Worm (Caenorhabditis elegans) whole organism, late embryonic: ENCODE results near the gene ZK622.4.

ENCODE experiments used
- C08G9.2 ChIP-seq: sonication (generic microtip); optimal IDR thresholded peaks from 2 replicates; lab custom pipeline; 2016; ENCODE audit warnings: mild to moderate bottlenecking, missing genetic modification characterization, moderate library complexity, missing compliant biosample characterization
- C38D4.7 ChIP-seq: fragments of 200-800 bp; sonication (Bioruptor generic); optimal IDR thresholded peaks from 2 replicates; lab custom pipeline; 2018; ENCODE audit warnings: mild to moderate bottlenecking, missing genetic modification characterization, moderate library complexity, missing compliant biosample characterization
- F13H6.1 ChIP-seq: sonication (generic microtip); optimal IDR thresholded peaks from 2 replicates; lab custom pipeline; 2016; ENCODE audit warnings: missing genetic modification characterization, missing compliant biosample characterization
- K09A11.1 ChIP-seq: sonication (generic microtip); optimal IDR thresholded peaks from 2 replicates; lab custom pipeline; 2017; ENCODE audit warnings: antibody characterized with exemption, mild to moderate bottlenecking, missing genetic modification characterization, missing compliant biosample characterization; ENCODE audit not compliant: insufficient read depth
- T23F11.4 ChIP-seq: fragments of 200-800 bp; sonication (Bioruptor generic); optimal IDR thresholded peaks from 2 replicates; lab custom pipeline; 2018; ENCODE audit warnings: mild to moderate bottlenecking, missing genetic modification characterization, missing compliant biosample characterization
- ceh-14 ChIP-seq: sonication (generic microtip); optimal IDR thresholded peaks from 2 replicates; lab custom pipeline; 2016; ENCODE audit warnings: missing genotype, missing genetic modification characterization, missing compliant biosample characterization
- ceh-18 ChIP-seq: sonication (generic microtip); optimal IDR thresholded peaks from 2 replicates; lab custom pipeline; 2016; ENCODE audit warnings: missing genetic modification characterization, missing compliant biosample characterization
- ceh-19 ChIP-seq: fragments of 200-800 bp; sonication (Bioruptor generic); optimal IDR thresholded peaks from 2 replicates; lab custom pipeline; 2018; ENCODE audit warnings: mild to moderate bottlenecking, missing genetic modification characterization, missing compliant biosample characterization
- ceh-31 ChIP-seq: sonication (generic microtip); optimal IDR thresholded peaks from 2 replicates; lab custom pipeline; 2016; ENCODE audit warnings: missing genetic modification characterization, missing compliant biosample characterization
- ceh-48 ChIP-seq: sonication (generic microtip); optimal IDR thresholded peaks from 2 replicates; lab custom pipeline; 2016; ENCODE audit warnings: missing genetic modification characterization, inconsistent platforms, missing compliant biosample characterization
- dmd-4 ChIP-seq: sonication (generic microtip); optimal IDR thresholded peaks from 2 replicates; lab custom pipeline; 2016; ENCODE audit warnings: borderline replicate concordance, missing genetic modification characterization, missing compliant biosample characterization
- dve-1 ChIP-seq: sonication (generic microtip); optimal IDR thresholded peaks from 2 replicates; lab custom pipeline; 2017; ENCODE audit warnings: antibody characterized with exemption, mild to moderate bottlenecking, missing genetic modification characterization, missing compliant biosample characterization
- elt-4 ChIP-seq: sonication (generic microtip); optimal IDR thresholded peaks from 2 replicates; lab custom pipeline; 2016; ENCODE audit warnings: missing genetic modification characterization, missing compliant biosample characterization
- hlh-13 ChIP-seq: fragments of 200-800 bp; sonication (Bioruptor generic); optimal IDR thresholded peaks from 2 replicates; lab custom pipeline; 2018; ENCODE audit warnings: mild to moderate bottlenecking, missing genetic modification characterization, missing compliant biosample characterization
- hlh-15 ChIP-seq: sonication (generic microtip); optimal IDR thresholded peaks from 2 replicates; lab custom pipeline; 2016; ENCODE audit warnings: missing genetic modification characterization, missing compliant biosample characterization
- hlh-6 ChIP-seq: sonication (generic microtip); optimal IDR thresholded peaks from 2 replicates; lab custom pipeline; 2016; ENCODE audit warnings: missing genotype, missing genetic modification characterization, missing compliant biosample characterization
- nfya-1 ChIP-seq: sonication (generic microtip); optimal IDR thresholded peaks from 2 replicates; lab custom pipeline; 2017; ENCODE audit warnings: missing genetic modification characterization, mild to moderate bottlenecking, missing compliant biosample characterization, antibody characterized with exemption, moderate library complexity
- nhr-232 ChIP-seq: sonication (generic microtip); optimal IDR thresholded peaks from 2 replicates; lab custom pipeline; 2016; ENCODE audit warnings: missing genetic modification characterization, missing compliant biosample characterization
- npax-4 ChIP-seq: sonication (generic microtip); optimal IDR thresholded peaks from 2 replicates; lab custom pipeline; 2016; ENCODE audit warnings: missing genetic modification characterization, missing compliant biosample characterization
- odd-2 ChIP-seq: sonication (generic microtip); optimal IDR thresholded peaks from 2 replicates; lab custom pipeline; 2017; ENCODE audit warnings: antibody characterized with exemption, mild to moderate bottlenecking, missing genetic modification characterization, missing compliant biosample characterization
- pag-3 ChIP-seq: sonication (generic microtip); optimal IDR thresholded peaks from 2 replicates; lab custom pipeline; 2016; ENCODE audit warnings: missing compliant biosample characterization, missing genetic modification characterization, borderline replicate concordance
- pax-1 ChIP-seq: fragments of 150-350 bp; optimal IDR thresholded peaks from 2 replicates; lab custom pipeline; 2014; ENCODE audit warnings: missing biosample characterization, missing genetic modification characterization
- pha-4 ChIP-seq: fragments of 150-350 bp; optimal IDR thresholded peaks from 2 replicates; lab custom pipeline; 2018; ENCODE audit warnings: missing biosample characterization, missing genetic modification reagents, missing genetic modification characterization
- pros-1 ChIP-seq: fragments of 150-350 bp; optimal IDR thresholded peaks from 2 replicates; lab custom pipeline; 2014; ENCODE audit warnings: missing biosample characterization, missing genetic modification reagents, missing genetic modification characterization
- ref-2 ChIP-seq: sonication (generic microtip); optimal IDR thresholded peaks from 2 replicates; lab custom pipeline; 2016; ENCODE audit warnings: missing genetic modification characterization, missing compliant biosample characterization
- rnt-1 ChIP-seq: sonication (generic microtip); optimal IDR thresholded peaks from 2 replicates; lab custom pipeline; 2016; ENCODE audit warnings: missing genetic modification characterization, missing compliant biosample characterization
- tbx-2 ChIP-seq: sonication (generic microtip); optimal IDR thresholded peaks from 2 replicates; lab custom pipeline; 2016; ENCODE audit warnings: missing genetic modification characterization, missing compliant biosample characterization
- unc-3 ChIP-seq, 2 experiments: fragments of 200-800 bp in 1 of 2; sonication (Bioruptor generic) in 1 of 2; sonication (generic microtip) in 1 of 2; conservative IDR thresholded peaks in 1 of 2; optimal IDR thresholded peaks in 1 of 2; 2 replicates each; pipeline versions ENCODE4 v1.3.6 to Lab custom; 2016 to 2022; ENCODE audit warnings: missing compliant biosample characterization in 2 of 2, missing genetic modification characterization in 2 of 2, missing genetic modification reagents in 1 of 2
- unc-42 ChIP-seq: sonication (generic microtip); optimal IDR thresholded peaks from 2 replicates; lab custom pipeline; 2016; ENCODE audit warnings: missing genotype, missing genetic modification characterization, missing compliant biosample characterization
- unc-86 ChIP-seq: sonication (generic microtip); optimal IDR thresholded peaks from 2 replicates; lab custom pipeline; 2016; ENCODE audit warnings: missing genetic modification characterization, missing compliant biosample characterization
- zip-5 ChIP-seq: sonication (generic microtip); optimal IDR thresholded peaks from 2 replicates; lab custom pipeline; 2016; ENCODE audit warnings: missing genetic modification characterization, missing compliant biosample characterization

The ZK622.4 gene

ce11 chrII:5308961-5309360 lies 16.5 kb downstream of the ZK622.4 start:
- TF ChIP-seq unc-86 (tag; lab: Kevin White, UChicago) = no peak

DNA sequence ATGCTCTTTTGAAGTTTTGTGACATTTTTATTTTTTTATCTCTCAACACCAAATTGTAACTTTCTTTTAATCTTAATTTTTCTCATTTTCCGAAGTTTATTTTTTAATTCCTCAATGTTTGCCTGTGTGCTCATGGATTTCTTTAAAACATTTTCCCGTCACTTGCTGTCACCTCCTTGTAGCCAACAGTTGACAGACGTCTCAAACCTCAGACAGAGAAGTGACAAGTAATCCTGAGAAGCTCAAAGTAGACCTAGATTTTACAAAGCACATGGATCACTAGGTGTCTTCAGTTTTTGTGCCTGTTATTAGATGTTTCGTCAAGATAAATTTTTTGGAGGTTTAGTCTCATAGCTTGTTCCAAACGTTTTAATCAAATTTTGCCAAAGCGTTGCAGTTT lies 17.2 kb downstream of the ZK622.4 start:
- no peak for TF ChIP-seq dve-1
- no peak for TF ChIP-seq T23F11.4 (GFP tag; lab: Kevin White, UChicago)
- TF ChIP-seq nfya-1 = no peak
- TF ChIP-seq unc-3 (GFP tag; conservative IDR thresholded peaks at IDR 0.05; lab: Robert Waterston, UW) = no peak
- no peak for TF ChIP-seq unc-3 (tag; optimal IDR thresholded peaks at IDR 0.05; lab: Kevin White, UChicago)
- TF ChIP-seq F13H6.1 = no peak
- no peak for TF ChIP-seq ceh-18 (tag; lab: Kevin White, UChicago)
- no peak for TF ChIP-seq elt-4 (tag; lab: Kevin White, UChicago)
- TF ChIP-seq ceh-14 (tag; lab: Kevin White, UChicago) = no peak
- TF ChIP-seq dmd-4 (tag; lab: Kevin White, UChicago) = no peak

DNA sequence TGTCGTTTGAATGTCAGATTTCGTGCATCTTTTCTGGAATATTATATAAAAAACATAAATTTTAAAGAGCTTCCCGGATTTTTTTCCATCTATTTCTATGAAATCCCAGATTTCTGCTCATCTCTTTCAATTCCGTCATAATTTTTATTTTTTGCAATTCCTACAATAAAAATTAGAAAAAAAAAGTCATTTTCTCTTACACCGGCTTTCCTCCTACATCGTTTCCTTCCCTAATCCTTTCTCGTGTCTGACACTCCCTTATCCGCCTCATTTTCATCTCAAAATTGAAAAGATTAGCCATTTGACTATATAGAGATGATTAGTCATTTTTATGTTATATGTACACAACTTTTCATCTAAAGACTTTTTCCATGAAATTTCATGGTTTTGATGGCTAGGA lies 18.3 kb downstream of the ZK622.4 start:
- TF ChIP-seq odd-2 (tag; lab: Kevin White, UChicago) = no peak
- no peak for TF ChIP-seq pag-3
- TF ChIP-seq pax-1 (tag; lab: Kevin White, UChicago) = no peak
- TF ChIP-seq K09A11.1 (tag; lab: Kevin White, UChicago) = no peak
- TF ChIP-seq hlh-6 (tag; lab: Kevin White, UChicago) = no peak
- no peak for TF ChIP-seq pros-1 (tag; lab: Kevin White, UChicago)
- no peak for TF ChIP-seq zip-5 (tag; lab: Kevin White, UChicago)
- no peak for TF ChIP-seq ceh-31
- TF ChIP-seq npax-4 (tag; lab: Kevin White, UChicago) = no peak
- TF ChIP-seq tbx-2 = no peak
- TF ChIP-seq, all 69 proteins: peak for 0

- no peak for TF ChIP-seq nhr-232 (tag; lab: Kevin White, UChicago)
- no peak for TF ChIP-seq hlh-15
- TF ChIP-seq ceh-48 (tag; lab: Kevin White, UChicago) = no peak
- TF ChIP-seq zip-5 (tag; lab: Kevin White, UChicago) = no peak
- no peak for TF ChIP-seq ceh-14 (tag; lab: Kevin White, UChicago)
Observed at ce11 chrII:5311746-5312145, 19.2 kb downstream of the ZK622.4 start, which contains the start of gene gcy-12. Gene gcy-12 (plus strand): TSS chrII:5312046.

DNA sequence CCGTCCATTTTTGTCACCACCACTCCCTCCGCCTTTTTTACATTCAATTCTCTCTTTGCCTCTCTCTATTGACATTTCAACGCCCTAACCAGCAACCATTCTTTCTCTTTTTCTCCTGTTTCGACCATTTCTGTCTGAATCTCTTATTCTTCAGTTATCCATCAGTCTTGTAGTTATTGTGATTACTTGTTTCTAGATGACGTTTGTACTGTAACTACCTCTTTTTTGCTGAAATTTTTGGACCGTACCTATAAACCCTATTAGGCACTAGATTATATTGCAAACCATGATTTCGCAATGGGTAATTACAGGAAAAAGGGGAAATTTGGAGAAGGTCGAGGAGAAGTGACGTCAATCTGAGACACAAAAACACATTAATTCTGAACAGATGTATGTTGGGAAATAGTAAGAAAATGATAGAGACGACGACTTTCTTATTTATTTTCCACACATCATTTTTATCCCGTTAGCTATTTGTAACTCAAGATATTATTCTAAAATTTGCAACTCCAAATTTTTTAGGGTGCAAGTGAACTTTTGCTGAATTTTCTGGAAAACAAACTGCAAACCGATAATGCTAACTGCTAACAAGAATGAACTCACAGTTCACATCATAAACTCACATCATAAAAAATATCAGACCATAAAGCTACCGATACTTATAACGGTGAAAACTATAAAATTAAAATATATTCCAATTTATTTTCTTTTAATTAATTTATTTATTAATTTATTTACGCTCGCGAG lies 27.9 kb downstream of the ZK622.4 start:
- TF ChIP-seq pha-4 (tag; lab: Kevin White, UChicago) (no peak), nfya-1 (peak; percentile 4)

DNA sequence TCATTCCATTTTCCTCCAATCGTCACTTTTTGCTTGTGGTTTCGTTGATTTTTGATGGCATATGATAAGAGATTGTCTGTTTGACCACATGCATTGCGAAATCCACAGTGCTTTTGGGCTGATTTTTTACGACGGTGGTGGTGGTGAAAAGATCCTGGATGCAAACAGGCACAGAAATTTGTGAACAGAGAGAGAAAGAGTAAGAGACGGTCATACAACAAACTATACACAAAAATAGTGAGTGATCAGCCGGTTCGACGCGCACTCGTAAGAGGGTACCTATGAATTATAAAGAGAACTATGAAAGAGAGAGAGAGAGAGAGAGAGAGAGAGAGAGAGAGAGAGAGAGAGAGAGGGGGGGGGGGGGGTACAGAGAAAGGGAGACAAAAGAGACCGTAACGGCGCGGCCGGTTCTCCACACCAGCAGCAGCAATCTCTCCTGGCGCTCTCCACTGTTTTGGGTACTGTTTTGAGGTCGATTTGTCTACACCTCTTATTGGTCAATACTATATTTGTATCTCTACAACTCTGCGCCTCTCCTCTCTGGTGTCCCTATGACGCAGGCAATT lies 29.3 kb downstream of the ZK622.4 start:
- TF ChIP-seq hlh-6 (tag; lab: Kevin White, UChicago) = no peak
- TF ChIP-seq rnt-1 (tag; lab: Kevin White, UChicago) = no peak
- peak; percentile 28 for TF ChIP-seq nfya-1
- TF ChIP-seq ref-2 (tag; lab: Kevin White, UChicago) = peak; percentile 21
- no peak for TF ChIP-seq pax-1 (tag; lab: Kevin White, UChicago)
- TF ChIP-seq tbx-2 = peak; percentile 22
- TF ChIP-seq ceh-31 = peak; percentile 45

DNA sequence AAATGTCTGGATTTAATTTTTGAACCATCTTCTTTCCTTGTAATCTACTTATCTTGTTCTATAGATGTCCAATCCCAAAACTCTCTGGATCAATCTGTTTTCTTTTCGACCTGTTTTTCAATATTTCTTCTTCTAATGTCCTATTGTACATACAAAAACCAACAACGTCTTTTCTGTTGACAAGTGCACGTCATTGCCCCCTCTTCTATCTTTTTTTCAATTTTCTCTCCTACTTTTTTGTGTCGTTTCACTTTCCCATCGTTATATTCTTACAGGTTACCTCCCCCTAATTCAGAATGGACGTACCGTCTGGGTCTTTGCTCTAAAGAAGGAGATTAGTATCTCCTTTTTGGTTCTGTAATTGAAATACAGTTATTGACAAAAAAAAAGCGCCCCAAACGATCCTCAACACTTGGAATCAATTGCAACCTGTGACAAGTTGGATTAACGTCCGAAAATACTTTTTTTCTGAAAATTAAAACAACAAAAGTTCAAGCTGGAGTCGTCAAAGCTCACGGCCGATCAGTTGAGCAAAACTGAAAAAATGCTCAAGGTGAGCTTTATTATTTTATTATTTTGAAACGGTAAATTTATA lies 30.3 kb downstream of the ZK622.4 start, which contains the start of gene vhp-1:
TSS of gene vhp-1 (plus strand) at position 545 of the 595 bp plus-strand sequence.
- no peak for TF ChIP-seq ceh-19
- TF ChIP-seq unc-42 (tag; lab: Kevin White, UChicago) = no peak
- no peak for TF ChIP-seq C08G9.2 (tag; lab: Kevin White, UChicago)
- TF ChIP-seq C38D4.7 (GFP tag; lab: Kevin White, UChicago) = no peak
- no peak for TF ChIP-seq hlh-13 (GFP tag; lab: Kevin White, UChicago)
- no peak for TF ChIP-seq hlh-15
- no peak for TF ChIP-seq hlh-6 (tag; lab: Kevin White, UChicago)
- TF ChIP-seq F13H6.1 = no peak
- TF ChIP-seq nfya-1 = no peak
- TF ChIP-seq, all 69 proteins: peak for 0
